Fruit fly (Drosophila melanogaster) whole organism, embryonic: ENCODE measurements around the gene ham.

ENCODE experiments used
- B-H1 ChIP-seq: fragments of 200-800 bp; sonication (Bioruptor generic); IDR thresholded peaks from 3 replicates; pipeline ENCODE4 v1.3.6; 2022; ENCODE audit warnings: missing biosample characterization, missing genetic modification characterization
- CG1024 ChIP-seq: fragments of 200-800 bp; sonication (Bioruptor generic); IDR thresholded peaks from 2 replicates; pipeline ENCODE4 v1.3.6; 2022; ENCODE audit warnings: missing biosample characterization, missing genetic modification characterization
- CG10565 ChIP-seq: fragments of 200-800 bp; sonication (Bioruptor generic); optimal IDR thresholded peaks from 3 replicates; lab custom pipeline; 2016; ENCODE audit warnings: missing biosample characterization, mild to moderate bottlenecking, missing genetic modification characterization
- CG11504 ChIP-seq: fragments of 200-800 bp; sonication (Bioruptor generic); optimal IDR thresholded peaks from 3 replicates; lab custom pipeline; 2019; ENCODE audit warnings: missing biosample characterization, mild to moderate bottlenecking, missing genetic modification characterization, moderate library complexity
- CG13424 ChIP-seq: fragments of 200-800 bp; sonication (Bioruptor generic); optimal IDR thresholded peaks from 2 replicates; lab custom pipeline; 2019; ENCODE audit warnings: missing biosample characterization, mild to moderate bottlenecking, missing genetic modification characterization, moderate library complexity
- CG13775 ChIP-seq: fragments of 200-800 bp; sonication (Bioruptor generic); optimal IDR thresholded peaks from 3 replicates; lab custom pipeline; 2017; ENCODE audit warnings: missing biosample characterization, mild to moderate bottlenecking, missing genetic modification characterization
- CG14710 ChIP-seq: fragments of 200-800 bp; sonication (Bioruptor generic); optimal IDR thresholded peaks from 3 replicates; lab custom pipeline; 2019; ENCODE audit warnings: missing biosample characterization, mild to moderate bottlenecking, missing genetic modification characterization, moderate library complexity
- CG15269 ChIP-seq: fragments of 200-800 bp; sonication (Bioruptor generic); optimal IDR thresholded peaks from 2 replicates; lab custom pipeline; 2018; ENCODE audit warnings: missing biosample characterization, mild to moderate bottlenecking, missing genetic modification characterization, moderate library complexity
- CG15601 ChIP-seq: fragments of 200-800 bp; sonication (Bioruptor generic); optimal IDR thresholded peaks from 3 replicates; lab custom pipeline; 2019; ENCODE audit warnings: missing biosample characterization, mild to moderate bottlenecking, missing genetic modification characterization, moderate library complexity
- CG15696 ChIP-seq: fragments of 200-800 bp; sonication (Bioruptor generic); optimal IDR thresholded peaks from 2 replicates; lab custom pipeline; 2019; ENCODE audit warnings: missing biosample characterization, mild to moderate bottlenecking, missing genetic modification characterization, moderate library complexity
- CG1603 ChIP-seq: fragments of 200-800 bp; sonication (Bioruptor generic); optimal IDR thresholded peaks from 2 replicates; lab custom pipeline; 2019; ENCODE audit warnings: missing biosample characterization, mild to moderate bottlenecking, missing genetic modification characterization, moderate library complexity
- CG17359 ChIP-seq: fragments of 200-800 bp; sonication (Bioruptor generic); optimal IDR thresholded peaks from 3 replicates; lab custom pipeline; 2018; ENCODE audit warnings: missing biosample characterization, mild to moderate bottlenecking, missing genetic modification characterization, moderate library complexity
- CG2116 ChIP-seq: fragments of 200-800 bp; sonication (Bioruptor generic); optimal IDR thresholded peaks from 3 replicates; lab custom pipeline; 2018; ENCODE audit warnings: missing biosample characterization, mild to moderate bottlenecking, missing genetic modification characterization
- CG30403 ChIP-seq: fragments of 200-800 bp; sonication (Bioruptor generic); optimal IDR thresholded peaks from 3 replicates; lab custom pipeline; 2016; ENCODE audit warnings: missing biosample characterization, missing genetic modification characterization
- CG3407 ChIP-seq: fragments of 200-800 bp; sonication (Bioruptor generic); optimal IDR thresholded peaks from 2 replicates; lab custom pipeline; 2018; ENCODE audit warnings: missing biosample characterization, mild to moderate bottlenecking, missing genetic modification characterization
- CG4328 ChIP-seq: fragments of 200-800 bp; sonication (Bioruptor generic); optimal IDR thresholded peaks from 3 replicates; lab custom pipeline; 2017; ENCODE audit warnings: missing biosample characterization, missing genetic modification reagents, missing genetic modification characterization
- CG6654 ChIP-seq: fragments of 200-800 bp; sonication (Bioruptor generic); optimal IDR thresholded peaks from 2 replicates; lab custom pipeline; 2017; ENCODE audit warnings: missing biosample characterization, mild to moderate bottlenecking, missing genetic modification characterization
- CG6854 ChIP-seq: fragments of 200-800 bp; sonication (Bioruptor generic); optimal IDR thresholded peaks from 3 replicates; lab custom pipeline; 2017; ENCODE audit warnings: missing biosample characterization, mild to moderate bottlenecking, missing genetic modification characterization
- CG8359 ChIP-seq: fragments of 200-800 bp; sonication (Bioruptor generic); optimal IDR thresholded peaks from 2 replicates; lab custom pipeline; 2017; ENCODE audit warnings: missing biosample characterization, mild to moderate bottlenecking, missing genetic modification characterization, borderline replicate concordance
- Deaf1 ChIP-seq: fragments of 200-800 bp; optimal IDR thresholded peaks from 3 replicates; lab custom pipeline; 2019; ENCODE audit warnings: missing biosample characterization, mild to moderate bottlenecking, missing genetic modification characterization, moderate library complexity
- Dfd ChIP-seq, 2 experiments: fragments of >200 bp; optimal IDR thresholded peaks; 2 replicates each; lab custom pipeline; 2017; ENCODE audit warnings: missing biosample characterization in 2 of 2, missing genetic modification characterization in 2 of 2
- E2f1 ChIP-seq: fragments of 200-800 bp; sonication (Bioruptor generic); IDR thresholded peaks from 2 replicates; pipeline ENCODE4 v1.3.6; 2022; ENCODE audit warnings: missing biosample characterization, missing genetic modification characterization
- Gug ChIP-seq: fragments of 200-800 bp; sonication (Bioruptor generic); IDR thresholded peaks from 4 replicates; pipeline ENCODE4 v1.3.6; 2022; ENCODE audit warnings: missing biosample characterization, missing genetic modification characterization
- NC2α ChIP-seq: fragments of 200-800 bp; sonication (Bioruptor generic); optimal IDR thresholded peaks from 2 replicates; lab custom pipeline; 2016; ENCODE audit warnings: missing biosample characterization, missing genetic modification characterization
- NfI ChIP-seq: fragments of 200-800 bp; sonication (Bioruptor generic); optimal IDR thresholded peaks from 3 replicates; lab custom pipeline; 2018; ENCODE audit warnings: missing biosample characterization, mild to moderate bottlenecking, missing genetic modification characterization, moderate library complexity
- Oli ChIP-seq: fragments of 200-800 bp; sonication (Bioruptor generic); optimal IDR thresholded peaks from 2 replicates; lab custom pipeline; 2018; ENCODE audit warnings: missing biosample characterization, mild to moderate bottlenecking, missing genetic modification characterization, moderate library complexity
- Sox100B ChIP-seq: fragments of 200-800 bp; sonication (Bioruptor generic); optimal IDR thresholded peaks from 3 replicates; lab custom pipeline; 2018; ENCODE audit warnings: missing biosample characterization, mild to moderate bottlenecking, missing genetic modification characterization
- Vsx1 ChIP-seq: fragments of 200-800 bp; sonication (Bioruptor generic); optimal IDR thresholded peaks from 2 replicates; lab custom pipeline; 2017; ENCODE audit warnings: missing biosample characterization, mild to moderate bottlenecking, missing genetic modification characterization, missing genetic modification reagents
- Xrp1 ChIP-seq: fragments of 200-800 bp; sonication (Bioruptor generic); IDR thresholded peaks from 2 replicates; pipeline ENCODE4 v1.3.6; 2022; ENCODE audit warnings: missing biosample characterization, missing genetic modification characterization
- ac ChIP-seq: fragments of 200-800 bp; sonication (Bioruptor generic); optimal IDR thresholded peaks from 3 replicates; lab custom pipeline; 2017; ENCODE audit warnings: missing biosample characterization, mild to moderate bottlenecking, missing genetic modification characterization
- ara ChIP-seq: fragments of 200-800 bp; sonication (Bioruptor generic); IDR thresholded peaks from 2 replicates; pipeline ENCODE4 v1.3.6; 2022; ENCODE audit warnings: missing biosample characterization, missing genetic modification characterization
- ash1 ChIP-seq: fragments of 200-800 bp; sonication (Bioruptor generic); optimal IDR thresholded peaks from 2 replicates; lab custom pipeline; 2018; ENCODE audit warnings: missing biosample characterization, mild to moderate bottlenecking, missing genetic modification characterization
- bsh ChIP-seq, 2 experiments: fragments of 200-800 bp; sonication (Bioruptor generic); optimal IDR thresholded peaks; 2 replicates each; lab custom pipeline; 2017 to 2018; ENCODE audit warnings: mild to moderate bottlenecking in 2 of 2, missing biosample characterization in 2 of 2, missing genetic modification characterization in 2 of 2, moderate library complexity in 1 of 2
- chm ChIP-seq: fragments of 200-800 bp; sonication (Bioruptor generic); IDR thresholded peaks from 2 replicates; pipeline ENCODE4 v1.3.6; 2022; ENCODE audit warnings: missing biosample characterization, missing genetic modification characterization
- fru ChIP-seq: fragments of >200 bp; optimal IDR thresholded peaks from 2 replicates; lab custom pipeline; 2017
- klu ChIP-seq: fragments of 200-800 bp; sonication (Bioruptor generic); IDR thresholded peaks from 2 replicates; pipeline ENCODE4 v1.3.6; 2022; ENCODE audit warnings: missing biosample characterization, missing genetic modification characterization
- knrl ChIP-seq: fragments of 200-800 bp; sonication (Bioruptor generic); IDR thresholded peaks from 3 replicates; pipeline ENCODE4 v1.3.6; 2022; ENCODE audit warnings: missing biosample characterization, missing genetic modification characterization; ENCODE audit not compliant: partially characterized antibody
- phol ChIP-seq: fragments of 200-800 bp; sonication (Bioruptor generic); optimal IDR thresholded peaks from 3 replicates; lab custom pipeline; 2018; ENCODE audit warnings: missing biosample characterization, mild to moderate bottlenecking, missing genetic modification characterization, moderate library complexity
- salm ChIP-seq: fragments of 200-800 bp; sonication (Bioruptor generic); optimal IDR thresholded peaks from 2 replicates; lab custom pipeline; 2018; ENCODE audit warnings: missing biosample characterization, mild to moderate bottlenecking, missing genetic modification characterization
- sens ChIP-seq: fragments of 200-800 bp; sonication (Bioruptor generic); peaks from one replicate; lab custom pipeline; 2016; ENCODE audit warnings: missing biosample characterization, missing genetic modification characterization
- sima ChIP-seq: fragments of 200-800 bp; sonication (Bioruptor generic); optimal IDR thresholded peaks from 2 replicates; lab custom pipeline; 2016; ENCODE audit warnings: missing biosample characterization, missing genetic modification characterization
- sisA ChIP-seq: fragments of 200-800 bp; sonication (Bioruptor generic); IDR thresholded peaks from 2 replicates; pipeline ENCODE4 v1.3.6; 2022; ENCODE audit warnings: missing biosample characterization, missing genetic modification characterization
- tap ChIP-seq: fragments of 200-800 bp; optimal IDR thresholded peaks from 3 replicates; lab custom pipeline; 2019; ENCODE audit warnings: missing biosample characterization, mild to moderate bottlenecking, missing genetic modification characterization, moderate library complexity
- trh ChIP-seq: fragments of 200-800 bp; sonication (Bioruptor generic); optimal IDR thresholded peaks from 2 replicates; lab custom pipeline; 2016; ENCODE audit warnings: missing biosample characterization, missing genetic modification characterization
- twi ChIP-seq: fragments of 200-800 bp; optimal IDR thresholded peaks from 2 replicates; lab custom pipeline; 2019; ENCODE audit warnings: missing biosample characterization, mild to moderate bottlenecking, missing genetic modification characterization, moderate library complexity
- wdn ChIP-seq: fragments of 200-800 bp; sonication (Bioruptor generic); IDR thresholded peaks from 2 replicates; pipeline ENCODE4 v1.3.6; 2022; ENCODE audit warnings: missing biosample characterization, missing genetic modification characterization
- zfh1 ChIP-seq: fragments of 200-800 bp; sonication (Bioruptor generic); IDR thresholded peaks from 3 replicates; pipeline ENCODE4 v1.3.6; 2022; ENCODE audit warnings: missing biosample characterization, missing genetic modification characterization

Gene ham

dm6 chr2L:18808754-18809329, 16.1 kb upstream of the ham start (continued):
- TF ChIP-seq zfh1 (GFP tag; lab: Robert Waterston, UW) (peak; percentile 67), tap (tag; lab: Kevin White, UChicago) (peak; percentile 20), CG11504 (tag; lab: Kevin White, UChicago) (peak; percentile 47), klu (GFP tag; lab: Robert Waterston, UW) (no peak), sens (peak; percentile 65), chm (GFP tag; lab: Robert Waterston, UW) (0 out of 2 replicates have a peak, but pooled peaks have one; percentile 18), Deaf1 (tag; lab: Kevin White, UChicago) (no peak), B-H1 (GFP tag; lab: Robert Waterston, UW) (no peak), ac (GFP tag; lab: Kevin White, UChicago) (peak; percentile 4), fru (lab: Kevin White, UChicago) (no peak), CG15696 (tag; lab: Kevin White, UChicago) (peak; percentile 3), CG10565 (GFP tag; lab: Kevin White, UChicago) (no peak), CG6654 (GFP tag; lab: Kevin White, UChicago) (no peak), CG13424 (tag; lab: Kevin White, UChicago) (peak; percentile 13), Sox100B (GFP tag; lab: Kevin White, UChicago) (no peak), CG4328 (GFP tag; lab: Kevin White, UChicago) (no peak), Xrp1 (peak; percentile 61), salm (tag; lab: Kevin White, UChicago) (no peak), Dfd (GFP tag; optimal IDR thresholded peaks at IDR 0.05; lab: Kevin White, UChicago) (no peak), CG1603 (tag; lab: Kevin White, UChicago) (peak; percentile 47), wdn (GFP tag; lab: Robert Waterston, UW) (no peak), CG8359 (GFP tag; lab: Kevin White, UChicago) (no peak), CG6854 (no peak), CG14710 (tag; lab: Kevin White, UChicago) (peak; percentile 28), ara (GFP tag; lab: Robert Waterston, UW) (peak; percentile 48; the same call in 1 of the 2 replicates), CG15601 (no peak), bsh (GFP tag; optimal IDR thresholded peaks at IDR 0.05; lab: Kevin White, UChicago) (peak in 1 of 2 experiments; percentile 50), twi (tag; lab: Kevin White, UChicago) (peak; percentile 32), CG15269 (tag; lab: Kevin White, UChicago) (peak; percentile 19), CG17359 (tag; lab: Kevin White, UChicago) (peak; percentile 26), ash1 (GFP tag; lab: Kevin White, UChicago) (no peak), Oli (tag; lab: Kevin White, UChicago) (peak; percentile 16), CG13775 (GFP tag; lab: Kevin White, UChicago) (no peak)

- no peak for TF ChIP-seq E2f1 (GFP tag; lab: Robert Waterston, UW)
- TF ChIP-seq NfI (GFP tag; lab: Kevin White, UChicago), result no peak
- TF ChIP-seq knrl, result no peak
- TF ChIP-seq CG3407 (GFP tag; lab: Kevin White, UChicago), result no peak
- no peak for TF ChIP-seq sisA (GFP tag; lab: Robert Waterston, UW)
- peak; percentile 28 for TF ChIP-seq phol
- TF ChIP-seq Gug (GFP tag; lab: Robert Waterston, UW), result 0 out of 4 replicates have a peak, but pooled peaks have one; percentile 27
- TF ChIP-seq sima, result no peak
- TF ChIP-seq NC2α (GFP tag; lab: Kevin White, UChicago), result no peak
- no peak for TF ChIP-seq Oli (tag; lab: Kevin White, UChicago)
- TF ChIP-seq CG2116 (GFP tag; lab: Kevin White, UChicago), result no peak
- TF ChIP-seq trh (GFP tag; lab: Kevin White, UChicago), result no peak
- TF ChIP-seq Vsx1 (GFP tag; lab: Kevin White, UChicago), result no peak
- TF ChIP-seq CG30403 (GFP tag; lab: Kevin White, UChicago), result no peak
- no peak for TF ChIP-seq CG1024 (GFP tag; lab: Robert Waterston, UW)
- TF ChIP-seq Deaf1 (tag; lab: Kevin White, UChicago), result no peak
- no peak for TF ChIP-seq CG8359 (GFP tag; lab: Kevin White, UChicago)
These were observed 13.1 kb upstream of the ham start for dm6 chr2L:18805637-18806403.
